Worm (Caenorhabditis elegans) whole organism, L3 larva: ENCODE data around the gene eco-1.

ENCODE experiments used
- ama-1 ChIP-seq: fragments of 150-350 bp; optimal IDR thresholded peaks from 2 replicates; lab custom pipeline; 2018
- elt-3 ChIP-seq, 3 experiments: fragments of 150-350 bp in 1 of 3; sonication (generic microtip) in 2 of 3; optimal IDR thresholded peaks; 2 replicates in 2 of 3; 4 replicates in 1 of 3; lab custom pipeline; 2014 to 2017; ENCODE audit warnings: missing biosample characterization in 3 of 3, missing genetic modification characterization in 3 of 3
- fkh-10 ChIP-seq: sonication (generic microtip); optimal IDR thresholded peaks from 2 replicates; lab custom pipeline; 2017; ENCODE audit warnings: missing biosample characterization, missing genetic modification reagents, missing genetic modification characterization
- unc-62 ChIP-seq: fragments of 150-350 bp; sonication (generic microtip); optimal IDR thresholded peaks from 4 replicates; lab custom pipeline; 2014; ENCODE audit warnings: missing biosample characterization, missing genetic modification reagents, missing genetic modification characterization

ce11 chrIII:7375434-7375833 lies 16.5 kb upstream of the eco-1 start:
- TF ChIP-seq elt-3 (tag; optimal IDR thresholded peaks at IDR 0.05; lab: Kevin White, UChicago): peak in 2 of 3 experiments; percentile 44 to 91
- no peak for TF ChIP-seq unc-62 (GFP tag; lab: Kevin White, UChicago)
- no peak for TF ChIP-seq fkh-10 (GFP tag; lab: Kevin White, UChicago)
- peak; percentile 83 for TF ChIP-seq ama-1 (lab: Kevin White, UChicago)
